Fruit fly (Drosophila melanogaster) S2 (cell line): ENCODE measurements around the gene CG11885.

Experiments
- CG8478 ChIP-seq: fragments of >200 bp; optimal IDR thresholded peaks from 2 replicates; lab custom pipeline; 2018
- CTCF ChIP-seq, 2 experiments: fragments of >200 bp; optimal IDR thresholded peaks; 2 replicates each; lab custom pipeline; 2018

DNA sequence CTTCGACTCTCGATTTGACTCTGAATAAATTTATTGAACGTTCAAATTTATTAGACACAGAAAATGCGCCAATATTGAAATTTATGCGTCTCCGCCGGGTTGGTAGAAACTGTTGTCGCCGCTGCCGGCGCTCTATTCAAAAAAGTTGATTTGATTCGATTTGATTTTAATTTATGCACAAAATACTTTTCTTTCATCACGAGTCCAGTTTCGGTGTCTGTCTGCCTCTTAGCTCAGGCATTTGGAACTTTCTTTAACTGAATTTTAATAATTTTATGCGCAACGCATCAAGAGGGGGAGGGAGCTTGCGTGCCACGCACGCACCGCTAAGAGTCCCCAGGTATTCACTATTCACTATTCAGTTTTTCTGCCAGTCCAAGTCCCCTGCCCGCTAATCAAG, 16.2 kb upstream of the CG11885 start:
- TF ChIP-seq CTCF (optimal IDR thresholded peaks at IDR 0.05; lab: Kevin White, UChicago) (no peak), CG8478 (lab: Kevin White, UChicago) (no peak)
